Worm (Caenorhabditis elegans) whole organism, early embryonic: Measurements from ENCODE around the gene T26G10.4.
A peak's percentile ranks its signal among the peaks of the same experiment; 100 is the strongest.

Source experiments
- B0310.2 ChIP-seq: sonication (generic microtip); optimal IDR thresholded peaks from 2 replicates; lab custom pipeline; 2016; ENCODE audit warnings: mild to moderate bottlenecking, missing genetic modification characterization, missing compliant biosample characterization
- F13C5.2 ChIP-seq: sonication (generic microtip); optimal IDR thresholded peaks from 2 replicates; lab custom pipeline; 2017; ENCODE audit warnings: mild to moderate bottlenecking, missing genetic modification characterization, inconsistent platforms, missing compliant biosample characterization
- aly-1 ChIP-seq: sonication (generic microtip); optimal IDR thresholded peaks from 2 replicates; lab custom pipeline; 2016; ENCODE audit warnings: missing genetic modification characterization, missing compliant biosample characterization
- ama-1 ChIP-seq: fragments of 150-350 bp; optimal IDR thresholded peaks from 2 replicates; lab custom pipeline; 2014
- ceh-13 ChIP-seq: fragments of 200-800 bp; sonication (Bioruptor generic); optimal IDR thresholded peaks from 2 replicates; lab custom pipeline; 2018; ENCODE audit warnings: mild to moderate bottlenecking, missing genetic modification characterization, missing compliant biosample characterization
- ceh-36 ChIP-seq: sonication (generic microtip); optimal IDR thresholded peaks from 2 replicates; lab custom pipeline; 2016; ENCODE audit warnings: missing genetic modification characterization, inconsistent platforms, missing compliant biosample characterization
- ets-7 ChIP-seq: sonication (generic microtip); optimal IDR thresholded peaks from 2 replicates; lab custom pipeline; 2016; ENCODE audit warnings: missing genotype, missing genetic modification characterization, missing compliant biosample characterization
- flt-1 ChIP-seq: fragments of 200-800 bp; sonication (Bioruptor generic); IDR thresholded peaks from 2 replicates; pipeline ENCODE4 v1.3.6; 2022; ENCODE audit warnings: missing genetic modification characterization, missing compliant biosample characterization
- hmbx-1 ChIP-seq: sonication (generic microtip); optimal IDR thresholded peaks from 2 replicates; lab custom pipeline; 2016; ENCODE audit warnings: mild to moderate bottlenecking, missing genetic modification characterization, missing compliant biosample characterization
- hmg-4 ChIP-seq: fragments of 200-800 bp; sonication (Bioruptor generic); optimal IDR thresholded peaks from 2 replicates; lab custom pipeline; 2018; ENCODE audit warnings: mild to moderate bottlenecking, missing genetic modification characterization, missing compliant biosample characterization
- hnd-1 ChIP-seq: sonication (generic microtip); optimal IDR thresholded peaks from 2 replicates; lab custom pipeline; 2016; ENCODE audit warnings: missing genetic modification characterization, missing compliant biosample characterization
- pes-1 ChIP-seq: fragments of 200-800 bp; sonication (Bioruptor generic); IDR thresholded peaks from 2 replicates; pipeline ENCODE4 v1.3.6; 2022; ENCODE audit warnings: missing genetic modification reagents, missing genetic modification characterization, missing compliant biosample characterization
- scrt-1 ChIP-seq: fragments of 200-800 bp; sonication (Bioruptor generic); IDR thresholded peaks from 2 replicates; pipeline ENCODE4 v1.3.6; 2022; ENCODE audit warnings: missing genetic modification characterization, missing compliant biosample characterization
- sea-1 ChIP-seq: fragments of 200-800 bp; sonication (Bioruptor generic); conservative IDR thresholded peaks from 2 replicates; pipeline ENCODE4 v1.3.6; 2022; ENCODE audit warnings: missing genetic modification characterization, missing compliant biosample characterization
- tbx-11 ChIP-seq: fragments of 200-800 bp; sonication (Bioruptor generic); IDR thresholded peaks from 2 replicates; pipeline ENCODE4 v1.3.6; 2022; ENCODE audit warnings: missing genetic modification characterization, missing compliant biosample characterization
- tbx-37 ChIP-seq: fragments of 200-800 bp; sonication (Bioruptor generic); conservative IDR thresholded peaks from 2 replicates; pipeline ENCODE4 v1.3.6; 2022; ENCODE audit warnings: missing genetic modification reagents, missing genetic modification characterization, missing compliant biosample characterization
- tra-4 ChIP-seq: sonication (generic microtip); optimal IDR thresholded peaks from 2 replicates; lab custom pipeline; 2017; ENCODE audit warnings: missing genetic modification characterization, missing compliant biosample characterization

Gene T26G10.4

ce11 chrIII:9462785-9463467, 42.6 kb downstream of the T26G10.4 start:
- TF ChIP-seq scrt-1 (GFP tag; lab: Robert Waterston, UW) (0 out of 2 replicates have a peak, but pooled peaks have one; percentile 46), ama-1 (lab: Kevin White, UChicago) (peak; percentile 91), hmg-4 (GFP tag; lab: Kevin White, UChicago) (no peak)

DNA sequence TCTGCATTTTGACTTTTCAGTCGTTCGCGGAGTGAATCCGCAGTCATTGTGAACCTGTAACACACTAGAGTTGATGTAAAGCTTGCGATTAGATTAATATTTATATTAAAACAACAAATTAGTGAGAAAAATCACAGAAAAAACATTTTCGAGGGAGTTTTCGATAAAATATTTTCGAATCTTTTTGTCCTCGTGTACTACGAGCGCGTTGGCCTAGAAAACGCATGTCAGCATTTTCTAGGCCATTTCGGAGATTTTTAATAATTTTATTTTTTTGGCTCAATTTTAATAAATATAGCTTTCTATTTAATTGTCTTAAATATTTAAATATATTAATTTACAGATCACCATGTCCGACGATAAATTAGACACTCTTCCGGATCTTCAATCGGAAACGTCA, 45.1 kb downstream of the T26G10.4 start, which contains the start of gene B0464.9:
Gene B0464.9 (plus strand): TSS at position 344 of the 400 bp plus-strand sequence.
- TF ChIP-seq pes-1 (peak; percentile 69), ets-7 (tag; lab: Kevin White, UChicago) (no peak), ama-1 (lab: Kevin White, UChicago) (no peak), tbx-37 (GFP tag; lab: Robert Waterston, UW) (peak; percentile 51; the same call in 1 of the 2 replicates)

DNA sequence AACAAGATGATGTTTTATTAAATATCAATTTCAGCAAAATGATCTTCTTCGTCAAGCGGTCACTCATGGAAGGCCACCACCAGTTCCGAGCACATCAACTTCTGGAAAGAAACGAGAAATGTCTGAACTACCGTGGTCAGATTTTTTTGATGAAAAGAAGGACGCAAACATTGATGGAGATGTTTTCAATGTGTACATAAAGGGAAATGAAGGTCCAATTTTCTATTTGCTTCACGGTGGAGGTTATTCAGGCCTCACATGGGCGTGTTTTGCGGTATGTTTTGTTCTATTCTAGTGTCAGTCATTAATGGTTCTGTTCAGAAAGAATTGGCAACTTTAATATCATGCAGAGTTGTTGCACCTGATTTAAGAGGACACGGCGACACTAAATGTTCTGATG, 45.5 kb downstream of the T26G10.4 start, which contains the start of gene B0464.6:
Gene B0464.6 (minus strand): TSS at position 101 of the 400 bp plus-strand sequence.
- TF ChIP-seq ets-7 (tag; lab: Kevin White, UChicago) (no peak), tbx-11 (GFP tag; lab: Robert Waterston, UW) (no peak), F13C5.2 (tag; lab: Kevin White, UChicago) (no peak), ceh-13 (no peak), hmbx-1 (no peak), ceh-36 (tag; lab: Kevin White, UChicago) (no peak), ama-1 (lab: Kevin White, UChicago) (no peak)

ce11 chrIII:9467095-9467494, 46.8 kb downstream of the T26G10.4 start, which contains the start of gene baf-1:
Gene baf-1, plus strand, starts transcription at chrIII:9467464.
- no peak for TF ChIP-seq ceh-13
- TF ChIP-seq hmg-4 (GFP tag; lab: Kevin White, UChicago), result peak; percentile 18
- TF ChIP-seq aly-1 (tag; lab: Kevin White, UChicago), result no peak
- no peak for TF ChIP-seq hmbx-1

ce11 chrIII:9467857-9468256, 47.5 kb downstream of the T26G10.4 start, which contains the start of gene tag-342:
Gene tag-342, plus strand, starts transcription at chrIII:9468157.
- no peak for TF ChIP-seq pes-1
- TF ChIP-seq tbx-11 (GFP tag; lab: Robert Waterston, UW), result no peak
- no peak for TF ChIP-seq F13C5.2 (tag; lab: Kevin White, UChicago)
- TF ChIP-seq aly-1 (tag; lab: Kevin White, UChicago), result no peak
- TF ChIP-seq hmbx-1, result no peak
- no peak for TF ChIP-seq sea-1 (GFP tag; lab: Robert Waterston, UW)
- TF ChIP-seq ama-1 (lab: Kevin White, UChicago), result no peak
- TF ChIP-seq ceh-36 (tag; lab: Kevin White, UChicago), result no peak
- TF ChIP-seq ceh-13, result no peak
- TF ChIP-seq scrt-1 (GFP tag; lab: Robert Waterston, UW), result no peak
- no peak for TF ChIP-seq tra-4
- no peak for TF ChIP-seq hnd-1 (tag; lab: Kevin White, UChicago)
- no peak for TF ChIP-seq hmg-4 (GFP tag; lab: Kevin White, UChicago)
- TF ChIP-seq flt-1, result no peak
- no peak for TF ChIP-seq ets-7 (tag; lab: Kevin White, UChicago)
- TF ChIP-seq tbx-37 (GFP tag; lab: Robert Waterston, UW), result no peak
- TF ChIP-seq B0310.2, result no peak
